Fruit fly (Drosophila melanogaster): ENCODE measurements around the gene shps.

shps gene

dm6 chr3R:24293171-24293570, 13.8 kb downstream of the shps start (continued):
- TF ChIP-seq CG17912 (GFP tag; optimal IDR thresholded peaks at IDR 0.05) = no peak
- no peak for TF ChIP-seq CG6683 (GFP tag; optimal IDR thresholded peaks at IDR 0.05)
- no peak for TF ChIP-seq CG3065 (GFP tag; optimal IDR thresholded peaks at IDR 0.05)
- no peak for TF ChIP-seq CG11696 (GFP tag; IDR thresholded peaks at IDR 0.05)
- no peak for TF ChIP-seq Antp (GFP tag; optimal IDR thresholded peaks at IDR 0.05)
- TF ChIP-seq dmrt11E (tag; optimal IDR thresholded peaks at IDR 0.05) = peak; percentile 66
- TF ChIP-seq CG8359 (GFP tag; optimal IDR thresholded peaks at IDR 0.05; ENCODE audit: borderline replicate concordance) = peak; percentile 60
- peak; percentile 54 for TF ChIP-seq Sox100B (GFP tag; optimal IDR thresholded peaks at IDR 0.05)
- TF ChIP-seq CG11247 (GFP tag; IDR thresholded peaks at IDR 0.05) = no peak
- TF ChIP-seq al (GFP tag; IDR thresholded peaks at IDR 0.05) = no peak
- TF ChIP-seq CG11085 (GFP tag; IDR thresholded peaks at IDR 0.05) = no peak
- TF ChIP-seq Dek (tag; optimal IDR thresholded peaks at IDR 0.05) = no peak
- no peak for TF ChIP-seq H2.0 (GFP tag; IDR thresholded peaks at IDR 0.05)
- TF ChIP-seq jigr1 (GFP tag; IDR thresholded peaks at IDR 0.05) = no peak
- no peak for TF ChIP-seq BEAF-32 (GFP tag; optimal IDR thresholded peaks at IDR 0.05)
- no peak for TF ChIP-seq CG8765 (GFP tag; IDR thresholded peaks at IDR 0.05)
- no peak for TF ChIP-seq CG10654 (GFP tag; optimal IDR thresholded peaks at IDR 0.05)
- no peak for TF ChIP-seq nom (GFP tag; optimal IDR thresholded peaks at IDR 0.05)
- no peak for TF ChIP-seq CG32772 (GFP tag; IDR thresholded peaks at IDR 0.05)
- no peak for TF ChIP-seq Elba2 (GFP tag; optimal IDR thresholded peaks at IDR 0.05)
- TF ChIP-seq Med (GFP tag) = no peak
- TF ChIP-seq mirr (GFP tag; optimal IDR thresholded peaks at IDR 0.05) = no peak
- no peak for TF ChIP-seq CG10147 (GFP tag; optimal IDR thresholded peaks at IDR 0.05)
- no peak for TF ChIP-seq CTCF (GFP tag; optimal IDR thresholded peaks at IDR 0.05)
- TF ChIP-seq Ets97D (GFP tag; optimal IDR thresholded peaks at IDR 0.05) = no peak
- no peak for TF ChIP-seq Bteb2 (GFP tag; optimal IDR thresholded peaks at IDR 0.05)
- no peak for TF ChIP-seq ken (GFP tag; IDR thresholded peaks at IDR 0.05)
- TF ChIP-seq CG7357 (GFP tag; IDR thresholded peaks at IDR 0.05) = no peak
- no peak for TF ChIP-seq CG7987 (GFP tag; optimal IDR thresholded peaks at IDR 0.05)
- TF ChIP-seq CG6765 (GFP tag; optimal IDR thresholded peaks at IDR 0.05) = no peak
- TF ChIP-seq inv (GFP tag; IDR thresholded peaks at IDR 0.05; ENCODE audit: partially characterized antibody) = no peak
- TF ChIP-seq schlank (tag; optimal IDR thresholded peaks at IDR 0.05) = no peak
- TF ChIP-seq cas (GFP tag; IDR thresholded peaks at IDR 0.05) = no peak
- no peak for TF ChIP-seq Hr78 (GFP tag; optimal IDR thresholded peaks at IDR 0.05)
- TF ChIP-seq CG8924 (tag; optimal IDR thresholded peaks at IDR 0.05) = peak; percentile 22
- no peak for TF ChIP-seq CG30020 (tag; optimal IDR thresholded peaks at IDR 0.05)
- peak; percentile 58 for TF ChIP-seq CG15696 (tag; optimal IDR thresholded peaks at IDR 0.05)
- TF ChIP-seq wdn (GFP tag; IDR thresholded peaks at IDR 0.05) = no peak
- no peak for TF ChIP-seq nerfin-2 (GFP tag; IDR thresholded peaks at IDR 0.05; ENCODE audit: partially characterized antibody)
- TF ChIP-seq D (optimal IDR thresholded peaks at IDR 0.05) = no peak
- TF ChIP-seq D (GFP tag; optimal IDR thresholded peaks at IDR 0.05) = peak; percentile 46
- TF ChIP-seq sens (GFP tag) = no peak
- TF ChIP-seq ftz-f1 (GFP tag; optimal IDR thresholded peaks at IDR 0.05) = no peak
- TF ChIP-seq CG33557 (GFP tag; optimal IDR thresholded peaks at IDR 0.05) = peak; percentile 83
- no peak for TF ChIP-seq ab (GFP tag; optimal IDR thresholded peaks at IDR 0.05)
- TF ChIP-seq CG18476 (GFP tag; optimal IDR thresholded peaks at IDR 0.05) = no peak
- peak; percentile 30 for TF ChIP-seq Vsx1 (GFP tag; optimal IDR thresholded peaks at IDR 0.05)
- peak; percentile 15 for TF ChIP-seq CG9797 (GFP tag; optimal IDR thresholded peaks at IDR 0.05)
- no peak for TF ChIP-seq CrebB (tag; optimal IDR thresholded peaks at IDR 0.05)
- TF ChIP-seq fd102C (GFP tag; optimal IDR thresholded peaks at IDR 0.05) = no peak
- no peak for TF ChIP-seq crc (GFP tag; optimal IDR thresholded peaks at IDR 0.05)
- no peak for TF ChIP-seq Lpt (GFP tag; optimal IDR thresholded peaks at IDR 0.05)
- no peak for TF ChIP-seq Dad (GFP tag; optimal IDR thresholded peaks at IDR 0.05)

Data from whole organism, embryonic.